Fruit fly (Drosophila melanogaster): ENCODE measurements around the gene CG7453.
A peak's percentile ranks its signal among the peaks of the same experiment; 100 is the strongest.

Gene CG7453

dm6 chrX:19152570-19153287, 27.2 kb upstream of the CG7453 start (continued):
- TF ChIP-seq CG12071 (GFP tag; optimal IDR thresholded peaks at IDR 0.05), result no peak
- no peak for TF ChIP-seq fu2 (GFP tag; optimal IDR thresholded peaks at IDR 0.05)
- no peak for TF ChIP-seq Sry-δ (GFP tag; optimal IDR thresholded peaks at IDR 0.05)
- peak; percentile 66 for TF ChIP-seq CG7839 (tag; optimal IDR thresholded peaks at IDR 0.05)
- no peak for TF ChIP-seq ab (GFP tag; optimal IDR thresholded peaks at IDR 0.05)
- no peak for TF ChIP-seq peb (GFP tag; IDR thresholded peaks at IDR 0.05)
- no peak for TF ChIP-seq Mad (GFP tag; optimal IDR thresholded peaks at IDR 0.05)
- peak; percentile 43 for TF ChIP-seq CG16815 (GFP tag; optimal IDR thresholded peaks at IDR 0.05)
- TF ChIP-seq CG6813 (GFP tag; optimal IDR thresholded peaks at IDR 0.05), result no peak
- peak; percentile 6 for TF ChIP-seq Camta (GFP tag; optimal IDR thresholded peaks at IDR 0.05)
- TF ChIP-seq CG11093 (GFP tag; IDR thresholded peaks at IDR 0.05), result no peak
- peak; percentile 21 for TF ChIP-seq CG33557 (GFP tag; optimal IDR thresholded peaks at IDR 0.05)
- peak; percentile 8 for TF ChIP-seq nerfin-1 (tag; optimal IDR thresholded peaks at IDR 0.05)
- no peak for TF ChIP-seq CG16863 (GFP tag; optimal IDR thresholded peaks at IDR 0.05)
- no peak for TF ChIP-seq Usf (GFP tag; optimal IDR thresholded peaks at IDR 0.05)
- TF ChIP-seq CG6689 (GFP tag; IDR thresholded peaks at IDR 0.05), result peak; percentile 59
- TF ChIP-seq Hr3 (GFP tag; optimal IDR thresholded peaks at IDR 0.05), result peak; percentile 48
- TF ChIP-seq CG15269 (tag; optimal IDR thresholded peaks at IDR 0.05), result peak; percentile 65
- TF ChIP-seq CG11723 (GFP tag; optimal IDR thresholded peaks at IDR 0.05), result no peak
- TF ChIP-seq CG15479 (GFP tag; optimal IDR thresholded peaks at IDR 0.05), result no peak
- peak; percentile 47; the same call in 1 of the 3 replicates for TF ChIP-seq otp (GFP tag; IDR thresholded peaks at IDR 0.05)
- TF ChIP-seq D19B (GFP tag; optimal IDR thresholded peaks at IDR 0.05), result peak; percentile 22
- peak; percentile 7 for TF ChIP-seq CG18476 (GFP tag; optimal IDR thresholded peaks at IDR 0.05)
- TF ChIP-seq CG14667 (GFP tag; IDR thresholded peaks at IDR 0.05), result 0 out of 2 replicates have a peak, but pooled peaks have one; percentile 32
- peak; percentile 45 for TF ChIP-seq stc (GFP tag; IDR thresholded peaks at IDR 0.05)
- TF ChIP-seq CG9437 (GFP tag; optimal IDR thresholded peaks at IDR 0.05), result peak; percentile 64
- peak; percentile 5 for TF ChIP-seq nau (GFP tag; optimal IDR thresholded peaks at IDR 0.05)
- TF ChIP-seq CG31441 (GFP tag; IDR thresholded peaks at IDR 0.05), result peak; percentile 73
- no peak; the same call in 1 of the 2 replicates for TF ChIP-seq CG10321 (GFP tag; IDR thresholded peaks at IDR 0.05)
- TF ChIP-seq Fer1 (GFP tag; optimal IDR thresholded peaks at IDR 0.05), result peak; percentile 22
- peak in 1 of 2 experiments; percentile 54 for TF ChIP-seq dpn (GFP tag; optimal IDR thresholded peaks at IDR 0.05)
- no peak for TF ChIP-seq CG6175 (GFP tag; IDR thresholded peaks at IDR 0.05)
- no peak for TF ChIP-seq CG4617 (GFP tag; optimal IDR thresholded peaks at IDR 0.05; ENCODE audit: borderline replicate concordance)
- no peak for TF ChIP-seq CG15011 (GFP tag; optimal IDR thresholded peaks at IDR 0.05)
- no peak for TF ChIP-seq ERR (GFP tag; optimal IDR thresholded peaks at IDR 0.05)
- peak; percentile 54 for TF ChIP-seq CG17385 (GFP tag; optimal IDR thresholded peaks at IDR 0.05)
- TF ChIP-seq NK7.1 (GFP tag; optimal IDR thresholded peaks at IDR 0.05), result no peak
- no peak for TF ChIP-seq CG4404 (GFP tag; IDR thresholded peaks at IDR 0.05)
- peak; percentile 17; the same call in 1 of the 2 replicates for TF ChIP-seq ssp (GFP tag; IDR thresholded peaks at IDR 0.05)
- TF ChIP-seq CG1792 (GFP tag; optimal IDR thresholded peaks at IDR 0.05), result no peak
- peak; percentile 34 for TF ChIP-seq CG18599 (GFP tag; optimal IDR thresholded peaks at IDR 0.05)
- peak; percentile 75 for TF ChIP-seq CG10979 (tag; optimal IDR thresholded peaks at IDR 0.05)
- 0 out of 2 replicates have a peak, but pooled peaks have one; percentile 16 for TF ChIP-seq CG32532 (GFP tag; IDR thresholded peaks at IDR 0.05)
- peak; percentile 62 for TF ChIP-seq CG3281 (GFP tag; optimal IDR thresholded peaks at IDR 0.05)
- TF ChIP-seq Spps (tag; optimal IDR thresholded peaks at IDR 0.05), result peak; percentile 14
- peak; percentile 35; the same call in 1 of the 2 replicates for TF ChIP-seq Atf6 (GFP tag; IDR thresholded peaks at IDR 0.05)
- TF ChIP-seq CG2202 (tag; optimal IDR thresholded peaks at IDR 0.05), result peak; percentile 17
- no peak for TF ChIP-seq CG2120 (GFP tag; optimal IDR thresholded peaks at IDR 0.05)
- no peak for TF ChIP-seq pan (optimal IDR thresholded peaks at IDR 0.05)
- TF ChIP-seq pan (GFP tag; optimal IDR thresholded peaks at IDR 0.05 in 1 of 2, IDR thresholded peaks at IDR 0.05 in 1 of 2), result peak in 1 of 2 experiments; percentile 23
